Worm (Caenorhabditis elegans) whole organism, L3 larva: ENCODE data around the gene F53H2.3.
A peak's percentile ranks its signal among the peaks of the same experiment; 100 is the strongest.

Source experiments
- ZK546.5 ChIP-seq: sonication (generic microtip); optimal IDR thresholded peaks from 2 replicates; lab custom pipeline; 2017; ENCODE audit warnings: missing biosample characterization, missing genetic modification characterization
- ama-1 ChIP-seq: fragments of 150-350 bp; optimal IDR thresholded peaks from 2 replicates; lab custom pipeline; 2018
- ceh-16 ChIP-seq: sonication (generic microtip); optimal IDR thresholded peaks from 2 replicates; lab custom pipeline; 2017; ENCODE audit warnings: missing biosample characterization, missing genetic modification characterization
- ceh-82 ChIP-seq: fragments of 150-350 bp; optimal IDR thresholded peaks from 2 replicates; lab custom pipeline; 2014; ENCODE audit warnings: missing biosample characterization, missing genetic modification characterization
- ceh-9 ChIP-seq: sonication (generic microtip); optimal IDR thresholded peaks from 2 replicates; lab custom pipeline; 2018; ENCODE audit warnings: missing biosample characterization, missing genetic modification characterization
- daf-12 ChIP-seq: fragments of 150-350 bp; optimal IDR thresholded peaks from 2 replicates; lab custom pipeline; 2014; ENCODE audit warnings: missing biosample characterization, missing genetic modification reagents, missing genetic modification characterization
- egl-27 ChIP-seq: sonication (generic microtip); optimal IDR thresholded peaks from 4 replicates; lab custom pipeline; 2017; ENCODE audit warnings: missing biosample characterization, missing genetic modification reagents, missing genetic modification characterization
- egl-5 ChIP-seq: fragments of 150-350 bp; optimal IDR thresholded peaks from 2 replicates; lab custom pipeline; 2017; ENCODE audit warnings: missing biosample characterization, missing genetic modification reagents, missing genetic modification characterization, inconsistent platforms
- elt-2 ChIP-seq: sonication (generic microtip); optimal IDR thresholded peaks from 2 replicates; lab custom pipeline; 2016; ENCODE audit warnings: missing genetic modification reagents, mild to moderate bottlenecking, missing genetic modification characterization, missing compliant biosample characterization
- eor-1 ChIP-seq, 2 experiments: fragments of 150-350 bp; optimal IDR thresholded peaks; 2 replicates each; lab custom pipeline; 2014 to 2018; ENCODE audit warnings: missing biosample characterization in 2 of 2, missing genetic modification characterization in 2 of 2
- fkh-10 ChIP-seq: sonication (generic microtip); optimal IDR thresholded peaks from 2 replicates; lab custom pipeline; 2017; ENCODE audit warnings: missing biosample characterization, missing genetic modification reagents, missing genetic modification characterization
- fkh-2 ChIP-seq: fragments of 150-350 bp; optimal IDR thresholded peaks from 2 replicates; lab custom pipeline; 2014; ENCODE audit warnings: missing biosample characterization, missing genetic modification reagents, missing genetic modification characterization
- fos-1 ChIP-seq: fragments of 150-350 bp; optimal IDR thresholded peaks from 2 replicates; lab custom pipeline; 2014; ENCODE audit warnings: missing biosample characterization, missing genetic modification characterization
- hmg-11 ChIP-seq: sonication (generic microtip); optimal IDR thresholded peaks from 2 replicates; lab custom pipeline; 2016; ENCODE audit warnings: missing genetic modification characterization, missing compliant biosample characterization
- lin-15B ChIP-seq: fragments of 150-350 bp; optimal IDR thresholded peaks from 2 replicates; lab custom pipeline; 2014; ENCODE audit warnings: missing biosample characterization, missing genetic modification characterization
- lin-39 ChIP-seq: fragments of 150-350 bp; optimal IDR thresholded peaks from 2 replicates; lab custom pipeline; 2018; ENCODE audit warnings: missing biosample characterization, missing genetic modification reagents, missing genetic modification characterization
- lsy-12 ChIP-seq: sonication (generic microtip); optimal IDR thresholded peaks from 2 replicates; lab custom pipeline; 2016; ENCODE audit warnings: mild to moderate bottlenecking, missing genetic modification characterization, missing compliant biosample characterization
- mml-1 ChIP-seq: fragments of 150-350 bp; sonication (generic microtip); optimal IDR thresholded peaks from 3 replicates; lab custom pipeline; 2014; ENCODE audit warnings: missing biosample characterization, missing genetic modification characterization
- nfya-1 ChIP-seq: sonication (generic microtip); optimal IDR thresholded peaks from 2 replicates; lab custom pipeline; 2017; ENCODE audit warnings: missing genetic modification characterization, mild to moderate bottlenecking, missing compliant biosample characterization, antibody characterized with exemption, moderate library complexity; ENCODE audit not compliant: insufficient read depth
- nhr-11 ChIP-seq: fragments of 150-350 bp; optimal IDR thresholded peaks from 2 replicates; lab custom pipeline; 2014; ENCODE audit warnings: missing biosample characterization, missing genetic modification characterization
- nhr-12 ChIP-seq: fragments of 150-350 bp; optimal IDR thresholded peaks from 2 replicates; lab custom pipeline; 2014; ENCODE audit warnings: missing biosample characterization, missing genetic modification characterization
- nhr-23 ChIP-seq: fragments of 150-350 bp; optimal IDR thresholded peaks from 2 replicates; lab custom pipeline; 2014; ENCODE audit warnings: missing biosample characterization, missing genetic modification reagents, missing genetic modification characterization
- nhr-237 ChIP-seq: fragments of 150-350 bp; optimal IDR thresholded peaks from 2 replicates; lab custom pipeline; 2014; ENCODE audit warnings: missing biosample characterization, missing genetic modification characterization
- nhr-25 ChIP-seq: sonication (generic microtip); optimal IDR thresholded peaks from 2 replicates; lab custom pipeline; 2017; ENCODE audit warnings: missing biosample characterization, missing genetic modification characterization
- nhr-28 ChIP-seq: fragments of 150-350 bp; optimal IDR thresholded peaks from 2 replicates; lab custom pipeline; 2014; ENCODE audit warnings: missing biosample characterization, missing genetic modification characterization
- nhr-77 ChIP-seq: fragments of 150-350 bp; optimal IDR thresholded peaks from 2 replicates; lab custom pipeline; 2014; ENCODE audit warnings: missing biosample characterization, missing genetic modification characterization
- pha-4 ChIP-seq: fragments of 150-350 bp; optimal IDR thresholded peaks from 2 replicates; lab custom pipeline; 2014; ENCODE audit warnings: missing biosample characterization, missing genetic modification reagents, missing genetic modification characterization
- pqm-1 ChIP-seq: fragments of 150-350 bp; optimal IDR thresholded peaks from 2 replicates; lab custom pipeline; 2017; ENCODE audit warnings: missing biosample characterization, missing genetic modification characterization, inconsistent platforms
- sea-2 ChIP-seq: fragments of 150-350 bp; sonication (generic microtip); optimal IDR thresholded peaks from 4 replicates; lab custom pipeline; 2014; ENCODE audit warnings: missing biosample characterization, missing genetic modification reagents, missing genetic modification characterization
- skn-1 ChIP-seq: fragments of 150-350 bp; optimal IDR thresholded peaks from 2 replicates; lab custom pipeline; 2014; ENCODE audit warnings: missing biosample characterization, missing genetic modification characterization
- unc-39 ChIP-seq: sonication (generic microtip); optimal IDR thresholded peaks from 4 replicates; lab custom pipeline; 2017; ENCODE audit warnings: missing biosample characterization, missing genetic modification characterization
- unc-62 ChIP-seq: fragments of 150-350 bp; sonication (generic microtip); optimal IDR thresholded peaks from 4 replicates; lab custom pipeline; 2014; ENCODE audit warnings: missing biosample characterization, missing genetic modification reagents, missing genetic modification characterization
- zag-1 ChIP-seq: fragments of 150-350 bp; optimal IDR thresholded peaks from 2 replicates; lab custom pipeline; 2014; ENCODE audit warnings: missing biosample characterization, missing genetic modification characterization
- ztf-11 ChIP-seq: fragments of 150-350 bp; optimal IDR thresholded peaks from 2 replicates; lab custom pipeline; 2014; ENCODE audit warnings: missing biosample characterization, missing genetic modification characterization

Gene F53H2.3

ce11 chrV:20410285-20410684 lies 1.3 kb downstream of the F53H2.3 start:
- TF ChIP-seq ZK546.5 (tag; lab: Kevin White, UChicago) = no peak
- peak; percentile 12 for TF ChIP-seq elt-2 (tag; lab: Kevin White, UChicago)
- TF ChIP-seq fkh-2 (tag; lab: Kevin White, UChicago) = no peak
- TF ChIP-seq, all 47 proteins: peak for 1

- no peak for TF ChIP-seq ZK546.5 (tag; lab: Kevin White, UChicago)
- TF ChIP-seq ama-1 (lab: Kevin White, UChicago) = no peak
- no peak for TF ChIP-seq daf-12 (tag; lab: Kevin White, UChicago)
- TF ChIP-seq nhr-28 = no peak
- TF ChIP-seq egl-5 = no peak
- no peak for TF ChIP-seq fos-1 (tag; lab: Kevin White, UChicago)
Measured at ce11 chrV:20409016-20409415, 2.5 kb downstream of the F53H2.3 start.

ce11 chrV:20406817-20407216 lies 4.7 kb downstream of the F53H2.3 start:
- TF ChIP-seq ceh-16 (no peak), pqm-1 (no peak), unc-39 (tag; lab: Kevin White, UChicago) (no peak), lsy-12 (no peak), nfya-1 (no peak), fos-1 (tag; lab: Kevin White, UChicago) (no peak), ZK546.5 (tag; lab: Kevin White, UChicago) (no peak), nhr-77 (tag; lab: Kevin White, UChicago) (no peak), ama-1 (lab: Kevin White, UChicago) (no peak), egl-27 (tag; lab: Kevin White, UChicago) (no peak), skn-1 (no peak)

ce11 chrV:20402842-20403241 lies 8.7 kb downstream of the F53H2.3 start:
- TF ChIP-seq nhr-11 (peak; percentile 49), lin-39 (tag; lab: Kevin White, UChicago) (no peak), nfya-1 (peak; percentile 19)

ce11 chrV:20399532-20400068 lies 12.0 kb downstream of the F53H2.3 start:
- TF ChIP-seq nhr-25 (tag; lab: Kevin White, UChicago) (no peak), nhr-12 (tag; lab: Kevin White, UChicago) (no peak), unc-39 (tag; lab: Kevin White, UChicago) (no peak), fos-1 (tag; lab: Kevin White, UChicago) (no peak), pha-4 (tag; lab: Kevin White, UChicago) (no peak), mml-1 (tag; lab: Kevin White, UChicago) (no peak), egl-5 (no peak), eor-1 (tag; optimal IDR thresholded peaks at IDR 0.05; lab: Kevin White, UChicago) (no peak), lin-15B (tag; lab: Kevin White, UChicago) (no peak), ceh-16 (no peak), ztf-11 (tag; lab: Kevin White, UChicago) (no peak), elt-2 (tag; lab: Kevin White, UChicago) (no peak), pqm-1 (no peak), nfya-1 (no peak), unc-62 (GFP tag; lab: Kevin White, UChicago) (no peak), sea-2 (no peak), fkh-10 (GFP tag; lab: Kevin White, UChicago) (no peak), hmg-11 (tag; lab: Kevin White, UChicago) (no peak), ceh-82 (no peak)

- TF ChIP-seq nhr-23 (tag; lab: Kevin White, UChicago) (no peak), eor-1 (tag; optimal IDR thresholded peaks at IDR 0.05; lab: Kevin White, UChicago) (no peak), unc-39 (tag; lab: Kevin White, UChicago) (no peak), unc-62 (GFP tag; lab: Kevin White, UChicago) (no peak), ceh-9 (tag; lab: Kevin White, UChicago) (no peak), ceh-82 (no peak), pqm-1 (no peak), skn-1 (no peak), zag-1 (no peak), egl-5 (no peak), nhr-237 (tag; lab: Kevin White, UChicago) (no peak), fkh-10 (GFP tag; lab: Kevin White, UChicago) (no peak), lin-15B (tag; lab: Kevin White, UChicago) (no peak), ZK546.5 (tag; lab: Kevin White, UChicago) (no peak)
Measured at ce11 chrV:20393773-20394172, 17.8 kb downstream of the F53H2.3 start, which contains the start of gene cnc-7. Gene cnc-7 (plus strand): TSS chrV:20394073.
